Worm (Caenorhabditis elegans): ENCODE measurements around the gene srz-15.

- TF ChIP-seq pes-1 (GFP tag; IDR thresholded peaks at IDR 0.05) (no peak), F13C5.2 (tag; optimal IDR thresholded peaks at IDR 0.05) (no peak), flt-1 (GFP tag; IDR thresholded peaks at IDR 0.05) (no peak), aly-1 (tag; optimal IDR thresholded peaks at IDR 0.05) (no peak), tbx-11 (GFP tag; IDR thresholded peaks at IDR 0.05) (no peak)
Observed at ce11 chrIV:12946488-12946887, 30.9 kb downstream of the srz-15 start, which contains the start of gene F55G11.1.

All from whole organism, early embryonic.